Worm (Caenorhabditis elegans): ENCODE results near the gene F45H10.5.

The F45H10.5 gene

ce11 chrII:13477230-13477629, 24.4 kb upstream of the F45H10.5 start (continued):
- peak; percentile 5 for TF ChIP-seq fkh-10 (GFP tag; optimal IDR thresholded peaks at IDR 0.05)
- no peak for TF ChIP-seq vab-15 (tag; optimal IDR thresholded peaks at IDR 0.05)
- TF ChIP-seq unc-62 (GFP tag; optimal IDR thresholded peaks at IDR 0.05) = no peak
- no peak for TF ChIP-seq pax-3 (tag; optimal IDR thresholded peaks at IDR 0.05)
- TF ChIP-seq rnt-1 (tag; optimal IDR thresholded peaks at IDR 0.05) = peak; percentile 73
- TF ChIP-seq aha-1 (tag; optimal IDR thresholded peaks at IDR 0.05) = no peak
- peak; percentile 64 for TF ChIP-seq dsc-1 (tag; optimal IDR thresholded peaks at IDR 0.05)
- TF ChIP-seq isw-1 (GFP tag; IDR thresholded peaks at IDR 0.05) = peak; percentile 48
- no peak for TF ChIP-seq zip-4 (GFP tag; optimal IDR thresholded peaks at IDR 0.05)
- TF ChIP-seq zag-1 (tag; optimal IDR thresholded peaks at IDR 0.05) = no peak
- TF ChIP-seq nhr-47 (tag; optimal IDR thresholded peaks at IDR 0.05) = peak; percentile 76
- no peak for TF ChIP-seq egl-27 (tag; optimal IDR thresholded peaks at IDR 0.05)
- TF ChIP-seq ceh-88 (GFP tag; IDR thresholded peaks at IDR 0.05) = no peak
- TF ChIP-seq unc-30 (tag; optimal IDR thresholded peaks at IDR 0.05) = no peak
- no peak for TF ChIP-seq ces-1 (GFP tag; optimal IDR thresholded peaks at IDR 0.05)
- TF ChIP-seq sox-4 (tag; optimal IDR thresholded peaks at IDR 0.05) = no peak
- no peak for TF ChIP-seq unc-98 (GFP tag; IDR thresholded peaks at IDR 0.05)
- TF ChIP-seq elt-2 (tag; optimal IDR thresholded peaks at IDR 0.05) = no peak
- TF ChIP-seq ceh-90 (tag; optimal IDR thresholded peaks at IDR 0.05) = no peak
- TF ChIP-seq swsn-7 (tag; optimal IDR thresholded peaks at IDR 0.05) = peak; percentile 58
- no peak for TF ChIP-seq mef-2 (tag; optimal IDR thresholded peaks at IDR 0.05)
- no peak for TF ChIP-seq tlp-1 (tag; optimal IDR thresholded peaks at IDR 0.05)
- TF ChIP-seq nhr-19 (GFP tag; conservative IDR thresholded peaks at IDR 0.05) = peak; percentile 78
- TF ChIP-seq pag-3 (tag; optimal IDR thresholded peaks at IDR 0.05; ENCODE audit: borderline replicate concordance, insufficient read depth) = no peak
- TF ChIP-seq ceh-8 (GFP tag; optimal IDR thresholded peaks at IDR 0.05) = no peak
- no peak for TF ChIP-seq sptf-1 (tag; optimal IDR thresholded peaks at IDR 0.05)
- TF ChIP-seq hpl-2 (GFP tag; optimal IDR thresholded peaks at IDR 0.05) = no peak
- TF ChIP-seq dpl-1 (GFP tag; optimal IDR thresholded peaks at IDR 0.05) = peak; percentile 65 to 79 (median 73)
- TF ChIP-seq nhr-11 (tag; optimal IDR thresholded peaks at IDR 0.05) = no peak
- TF ChIP-seq ama-1 (optimal IDR thresholded peaks at IDR 0.05) = peak; percentile 4
- peak; percentile 53 for TF ChIP-seq snpc-4 (tag; optimal IDR thresholded peaks at IDR 0.05)
- peak; percentile 64 to 75 for TF ChIP-seq lsy-2 (tag; optimal IDR thresholded peaks at IDR 0.05)
- TF ChIP-seq skn-1 (tag; optimal IDR thresholded peaks at IDR 0.05) = peak; percentile 41
- TF ChIP-seq elt-3 (tag; optimal IDR thresholded peaks at IDR 0.05) = no peak
- TF ChIP-seq lin-39 (tag; optimal IDR thresholded peaks at IDR 0.05) = peak; percentile 16
- no peak for TF ChIP-seq hlh-17 (GFP tag; optimal IDR thresholded peaks at IDR 0.05; ENCODE audit: borderline replicate concordance)
- TF ChIP-seq lin-35 (GFP tag; optimal IDR thresholded peaks at IDR 0.05) = peak; percentile 70 to 73
- no peak for TF ChIP-seq sup-37 (GFP tag; optimal IDR thresholded peaks at IDR 0.05)
- TF ChIP-seq unc-86 (tag; optimal IDR thresholded peaks at IDR 0.05) = peak; percentile 33
- TF ChIP-seq C16A3.4 (tag; optimal IDR thresholded peaks at IDR 0.05) = peak; percentile 40
- TF ChIP-seq C04F5.9 (tag; optimal IDR thresholded peaks at IDR 0.05) = no peak
- peak; percentile 94 for TF ChIP-seq F16B12.6 (tag; optimal IDR thresholded peaks at IDR 0.05)

DNA sequence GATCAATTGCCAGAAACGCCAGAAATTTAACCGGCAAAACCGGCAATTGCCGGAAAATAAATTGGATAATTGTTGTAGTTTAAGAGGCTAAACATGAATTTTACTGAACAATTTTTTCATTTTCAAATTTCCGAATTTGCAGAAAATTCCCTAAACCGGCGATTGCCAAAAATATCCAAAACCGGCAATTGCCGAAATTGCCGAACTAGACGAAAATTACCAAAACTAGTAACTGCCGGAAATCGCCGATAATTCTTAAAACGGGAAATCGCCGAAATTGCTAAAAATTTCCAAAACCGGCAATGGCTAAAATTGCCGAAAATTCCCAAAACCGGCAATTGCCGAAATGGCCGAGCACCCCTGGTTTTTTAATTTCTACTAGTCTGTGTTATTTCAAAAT, 22.3 kb upstream of the F45H10.5 start:
- no peak for TF ChIP-seq efl-1 (optimal IDR thresholded peaks at IDR 0.05)
- peak in 1 of 2 experiments; percentile 65 for TF ChIP-seq efl-1 (GFP tag; optimal IDR thresholded peaks at IDR 0.05 in 1 of 2)
- TF ChIP-seq blmp-1 (tag; optimal IDR thresholded peaks at IDR 0.05) = no peak
